Worm (Caenorhabditis elegans) whole organism, young adult: ENCODE data around the gene Y42H9AR.2.
"Not testable (repeated sequence)": the region's sequence is repeated elsewhere in the genome, so short reads cannot be mapped to it uniquely, and the experiment has no call there.

Source experiments
- B0035.1 ChIP-seq: sonication (generic microtip); optimal IDR thresholded peaks from 2 replicates; lab custom pipeline; 2016; ENCODE audit warnings: missing genetic modification characterization, mild to moderate bottlenecking, missing compliant biosample characterization, missing genotype, missing genetic modification reagents
- B0261.1 ChIP-seq: sonication (generic microtip); optimal IDR thresholded peaks from 2 replicates; lab custom pipeline; 2016; ENCODE audit warnings: mild to moderate bottlenecking, missing genetic modification characterization, moderate library complexity, missing compliant biosample characterization
- T07F8.4 ChIP-seq: sonication (generic microtip); optimal IDR thresholded peaks from 2 replicates; lab custom pipeline; 2016; ENCODE audit warnings: mild to moderate bottlenecking, missing genetic modification characterization, moderate library complexity, missing compliant biosample characterization
- akir-1 ChIP-seq: fragments of 200-800 bp; sonication (Bioruptor generic); optimal IDR thresholded peaks from 2 replicates; lab custom pipeline; 2018; ENCODE audit warnings: mild to moderate bottlenecking, missing genetic modification characterization, moderate library complexity, missing compliant biosample characterization
- atf-7 ChIP-seq: sonication (generic microtip); optimal IDR thresholded peaks from 2 replicates; lab custom pipeline; 2017; ENCODE audit warnings: mild to moderate bottlenecking, missing genetic modification characterization, missing compliant biosample characterization
- athp-1 ChIP-seq: sonication (generic microtip); optimal IDR thresholded peaks from 2 replicates; lab custom pipeline; 2017; ENCODE audit warnings: mild to moderate bottlenecking, missing genetic modification characterization, missing compliant biosample characterization
- attf-5 ChIP-seq: fragments of 200-800 bp; sonication (Bioruptor generic); optimal IDR thresholded peaks from 2 replicates; lab custom pipeline; 2018; ENCODE audit warnings: mild to moderate bottlenecking, missing genetic modification characterization, missing compliant biosample characterization
- bed-2 ChIP-seq: fragments of 200-800 bp; sonication (Bioruptor generic); IDR thresholded peaks from 2 replicates; pipeline ENCODE4 v1.3.6; 2022; ENCODE audit warnings: missing genetic modification reagents, missing genetic modification characterization, missing compliant biosample characterization
- ceh-27 ChIP-seq: fragments of 200-800 bp; sonication (Bioruptor generic); optimal IDR thresholded peaks from 2 replicates; lab custom pipeline; 2018; ENCODE audit warnings: mild to moderate bottlenecking, missing genetic modification characterization, moderate library complexity, missing compliant biosample characterization
- ceh-58 ChIP-seq: fragments of 200-800 bp; sonication (Bioruptor generic); IDR thresholded peaks from 2 replicates; pipeline ENCODE4 v1.3.6; 2022; ENCODE audit warnings: missing genetic modification characterization, missing compliant biosample characterization
- chd-7 ChIP-seq: sonication (generic microtip); optimal IDR thresholded peaks from 2 replicates; lab custom pipeline; 2016; ENCODE audit warnings: mild to moderate bottlenecking, missing genetic modification characterization, moderate library complexity, missing compliant biosample characterization
- die-1 ChIP-seq: sonication (generic microtip); optimal IDR thresholded peaks from 2 replicates; lab custom pipeline; 2016; ENCODE audit warnings: missing genotype, mild to moderate bottlenecking, missing genetic modification characterization, missing compliant biosample characterization
- dpl-1 ChIP-seq: fragments of 150-350 bp; optimal IDR thresholded peaks from 2 replicates; lab custom pipeline; 2014; ENCODE audit warnings: missing biosample characterization, missing genetic modification reagents, missing genetic modification characterization
- efl-1 ChIP-seq: fragments of 150-350 bp; optimal IDR thresholded peaks from 2 replicates; lab custom pipeline; 2014; ENCODE audit warnings: missing biosample characterization, missing genetic modification reagents, missing genetic modification characterization
- ekl-4 ChIP-seq: fragments of 200-800 bp; sonication (Bioruptor generic); IDR thresholded peaks from 2 replicates; pipeline ENCODE4 v1.3.6; 2022; ENCODE audit warnings: missing genetic modification reagents, missing genetic modification characterization, missing compliant biosample characterization
- hmg-1.2 ChIP-seq: fragments of 200-800 bp; sonication (Bioruptor generic); IDR thresholded peaks from 2 replicates; pipeline ENCODE4 v1.3.6; 2022; ENCODE audit warnings: missing genetic modification reagents, missing genetic modification characterization, missing compliant biosample characterization
- lin-26 ChIP-seq: fragments of 200-800 bp; sonication (Bioruptor generic); IDR thresholded peaks from 2 replicates; pipeline ENCODE4 v1.3.6; 2022; ENCODE audit warnings: missing genetic modification reagents, missing genetic modification characterization, missing compliant biosample characterization
- lir-1 ChIP-seq: fragments of 200-800 bp; sonication (Bioruptor generic); conservative IDR thresholded peaks from 2 replicates; pipeline ENCODE4 v1.3.6; 2022; ENCODE audit warnings: missing genetic modification reagents, missing genetic modification characterization, missing compliant biosample characterization
- madf-10 ChIP-seq: sonication (generic microtip); optimal IDR thresholded peaks from 2 replicates; lab custom pipeline; 2016; ENCODE audit warnings: mild to moderate bottlenecking, missing genetic modification characterization, missing compliant biosample characterization
- madf-8 ChIP-seq: fragments of 200-800 bp; sonication (Bioruptor generic); conservative IDR thresholded peaks from 2 replicates; pipeline ENCODE4 v1.3.6; 2022; ENCODE audit warnings: missing genetic modification reagents, missing genetic modification characterization, missing compliant biosample characterization
- mxl-1 ChIP-seq: sonication (generic microtip); optimal IDR thresholded peaks from 2 replicates; lab custom pipeline; 2016; ENCODE audit warnings: missing genetic modification characterization, missing compliant biosample characterization
- nfya-1 ChIP-seq: sonication (generic microtip); optimal IDR thresholded peaks from 2 replicates; lab custom pipeline; 2017; ENCODE audit warnings: antibody characterized with exemption, missing compliant biosample characterization, missing genetic modification characterization, borderline replicate concordance; ENCODE audit not compliant: insufficient read depth
- nhr-179 ChIP-seq: sonication (generic microtip); optimal IDR thresholded peaks from 2 replicates; lab custom pipeline; 2016; ENCODE audit warnings: mild to moderate bottlenecking, missing genetic modification characterization, missing compliant biosample characterization
- pbrm-1 ChIP-seq: fragments of 200-800 bp; sonication (Bioruptor generic); IDR thresholded peaks from 2 replicates; pipeline ENCODE4 v1.3.6; 2022; ENCODE audit warnings: missing genetic modification reagents, missing genetic modification characterization, missing compliant biosample characterization
- rcor-1 ChIP-seq: fragments of 200-800 bp; sonication (Bioruptor generic); IDR thresholded peaks from 2 replicates; pipeline ENCODE4 v1.3.6; 2022; ENCODE audit warnings: missing genetic modification reagents, missing genetic modification characterization, missing compliant biosample characterization
- rpc-1 ChIP-seq, 2 experiments: fragments of 150-350 bp in 1 of 2; sonication (generic microtip) in 1 of 2; optimal IDR thresholded peaks; 2 replicates each; lab custom pipeline; 2014 to 2018; ENCODE audit warnings: missing biosample characterization in 1 of 2, missing genetic modification characterization in 1 of 2, missing genetic modification reagents in 1 of 2, missing genotype in 1 of 2
- sptf-2 ChIP-seq: fragments of 200-800 bp; sonication (Bioruptor generic); optimal IDR thresholded peaks from 2 replicates; lab custom pipeline; 2018; ENCODE audit warnings: mild to moderate bottlenecking, missing genetic modification characterization, missing compliant biosample characterization
- tbp1 ChIP-seq: fragments of 200-800 bp; sonication (Bioruptor generic); optimal IDR thresholded peaks from 2 replicates; lab custom pipeline; 2018; ENCODE audit warnings: mild to moderate bottlenecking, missing genetic modification characterization, missing compliant biosample characterization
- unc-130 ChIP-seq: sonication (generic microtip); optimal IDR thresholded peaks from 2 replicates; lab custom pipeline; 2016; ENCODE audit warnings: missing genetic modification reagents, missing genetic modification characterization, missing compliant biosample characterization
- unc-62 ChIP-seq: fragments of 150-350 bp; optimal IDR thresholded peaks from 2 replicates; lab custom pipeline; 2014; ENCODE audit warnings: missing biosample characterization, missing genetic modification reagents, missing genetic modification characterization

Gene Y42H9AR.2

DNA sequence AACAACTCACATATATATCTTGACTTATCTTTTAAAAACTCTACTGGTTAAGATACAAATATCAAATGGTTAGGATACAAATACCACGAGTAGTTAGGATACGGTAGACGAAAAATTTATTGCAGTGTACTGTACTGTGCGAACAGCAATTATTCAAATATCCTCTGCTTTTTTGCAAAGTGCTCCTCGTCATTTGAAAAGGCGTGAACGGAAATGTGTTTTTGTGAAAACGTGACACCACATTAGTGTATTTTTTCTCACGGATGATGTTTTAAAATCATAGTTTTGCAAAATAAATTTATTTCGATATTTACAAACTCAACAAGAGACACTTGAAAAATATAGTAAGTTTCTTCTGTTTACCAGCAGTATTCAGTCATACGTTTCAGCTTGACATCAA is 19.1 kb downstream of the Y42H9AR.2 start, which contains the start of gene F42G8.8:
F42G8.8 (plus strand) TSS at position 301 of the 400 bp plus-strand sequence.
- TF ChIP-seq mxl-1 (tag; lab: Kevin White, UChicago) (no peak), lir-1 (GFP tag; lab: Robert Waterston, UW) (no peak), madf-8 (GFP tag; lab: Robert Waterston, UW) (no peak), B0035.1 (tag; lab: Kevin White, UChicago) (no peak), bed-2 (GFP tag; lab: Robert Waterston, UW) (no peak), madf-10 (tag; lab: Kevin White, UChicago) (no peak), ceh-58 (GFP tag; lab: Robert Waterston, UW) (no peak), athp-1 (tag; lab: Kevin White, UChicago) (no peak), akir-1 (GFP tag; lab: Kevin White, UChicago) (no peak), nfya-1 (no peak), unc-62 (GFP tag; lab: Kevin White, UChicago) (no peak)

DNA sequence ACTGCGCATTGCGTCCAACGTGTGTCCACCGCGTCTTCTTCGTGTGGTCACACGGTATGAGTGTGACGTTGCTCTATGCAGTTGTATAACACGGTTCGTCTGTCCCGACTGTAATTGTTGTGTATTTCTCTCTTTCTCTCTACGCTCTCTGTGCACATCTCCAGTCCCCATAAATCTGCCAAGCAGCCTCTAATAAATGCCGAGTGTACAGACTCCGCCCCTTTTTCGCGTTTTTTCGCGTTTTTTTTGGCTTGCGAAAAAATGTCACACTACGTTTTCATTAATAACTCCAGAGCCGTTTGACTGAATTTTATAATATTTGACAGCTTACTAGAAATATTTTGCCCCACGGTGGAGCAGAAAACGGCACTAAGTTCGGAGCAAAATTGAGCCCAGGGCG is 22.6 kb downstream of the Y42H9AR.2 start, which contains the start of gene erp-44.3:
erp-44.3 (plus strand) TSS at position 301 of the 400 bp plus-strand sequence.
- TF ChIP-seq chd-7, nhr-179, dpl-1: not testable (repeated sequence)

DNA sequence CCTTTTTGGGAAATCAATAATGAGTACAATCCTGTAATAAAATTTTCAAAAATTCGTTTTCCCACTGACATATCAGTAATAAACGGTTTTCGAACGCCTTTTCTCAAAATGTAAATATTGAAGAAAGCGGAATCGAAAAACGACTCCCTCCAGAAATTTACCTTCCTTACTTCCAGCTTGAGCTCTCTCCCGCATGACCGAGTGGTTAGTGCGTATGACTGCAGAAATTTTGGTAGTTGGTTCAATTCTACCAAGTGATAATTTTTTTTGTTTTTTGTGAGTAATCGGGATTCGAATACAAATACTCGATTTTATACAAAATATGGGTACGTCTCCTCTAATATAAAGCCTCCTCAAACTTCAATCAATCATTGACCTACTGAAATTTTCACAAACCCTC is 23.8 kb downstream of the Y42H9AR.2 start:
- TF ChIP-seq tbp1 (GFP tag; lab: Kevin White, UChicago), result peak; percentile 79
- TF ChIP-seq hmg-1.2 (GFP tag; lab: Robert Waterston, UW), result peak; percentile 50
- TF ChIP-seq lin-26 (GFP tag; lab: Robert Waterston, UW), result peak; percentile 65; the same call in 1 of the 2 replicates
- not testable (repeated sequence) for TF ChIP-seq rpc-1 (optimal IDR thresholded peaks at IDR 0.05; lab: Kevin White, UChicago)
- peak; percentile 27 for TF ChIP-seq rpc-1 (tag; optimal IDR thresholded peaks at IDR 0.05; lab: Kevin White, UChicago)
- TF ChIP-seq B0261.1 (tag; lab: Kevin White, UChicago), result peak; percentile 46

DNA sequence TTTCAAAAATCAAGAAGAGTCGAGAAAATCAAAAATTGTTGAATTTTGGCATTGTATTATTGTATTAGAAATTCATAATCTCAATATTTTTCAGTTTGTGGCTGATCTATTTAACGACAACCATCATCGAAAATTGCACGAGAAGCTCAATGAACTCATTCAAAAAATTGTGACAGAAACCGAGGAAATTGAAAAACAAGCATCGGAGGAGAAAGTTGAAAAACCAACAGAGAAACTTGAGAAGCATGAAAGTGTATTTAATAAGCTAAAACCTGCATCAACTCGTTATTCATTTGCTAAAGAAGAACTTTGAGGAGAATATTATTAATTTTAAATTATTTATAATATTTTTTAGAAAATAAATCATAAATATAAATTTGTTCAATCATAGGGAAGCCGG is 27.2 kb downstream of the Y42H9AR.2 start, which contains the start of gene ceph-41:
ceph-41 (plus strand) TSS at position 301 of the 400 bp plus-strand sequence.
- no peak for TF ChIP-seq atf-7 (tag; lab: Kevin White, UChicago)
- TF ChIP-seq, all 124 proteins: peak for 0

- TF ChIP-seq rpc-1 (optimal IDR thresholded peaks at IDR 0.05; lab: Kevin White, UChicago) (no peak), rpc-1 (tag; optimal IDR thresholded peaks at IDR 0.05; lab: Kevin White, UChicago) (no peak), atf-7 (tag; lab: Kevin White, UChicago) (no peak), chd-7 (no peak), pbrm-1 (GFP tag; lab: Robert Waterston, UW) (no peak), ekl-4 (GFP tag; lab: Robert Waterston, UW) (no peak), die-1 (tag; lab: Kevin White, UChicago) (no peak), unc-130 (GFP tag; lab: Kevin White, UChicago) (no peak), T07F8.4 (tag; lab: Kevin White, UChicago) (no peak), ceh-27 (GFP tag; lab: Kevin White, UChicago) (no peak), nfya-1 (no peak), rcor-1 (no peak), attf-5 (GFP tag; lab: Kevin White, UChicago) (no peak), sptf-2 (GFP tag; lab: Kevin White, UChicago) (no peak), efl-1 (GFP tag; lab: Kevin White, UChicago) (no peak), athp-1 (tag; lab: Kevin White, UChicago) (no peak)
Measured at ce11 chrIV:8127430-8127829, 27.7 kb downstream of the Y42H9AR.2 start.
